Worm (Caenorhabditis elegans): Measurements from ENCODE around the gene pdcd-2.

DNA sequence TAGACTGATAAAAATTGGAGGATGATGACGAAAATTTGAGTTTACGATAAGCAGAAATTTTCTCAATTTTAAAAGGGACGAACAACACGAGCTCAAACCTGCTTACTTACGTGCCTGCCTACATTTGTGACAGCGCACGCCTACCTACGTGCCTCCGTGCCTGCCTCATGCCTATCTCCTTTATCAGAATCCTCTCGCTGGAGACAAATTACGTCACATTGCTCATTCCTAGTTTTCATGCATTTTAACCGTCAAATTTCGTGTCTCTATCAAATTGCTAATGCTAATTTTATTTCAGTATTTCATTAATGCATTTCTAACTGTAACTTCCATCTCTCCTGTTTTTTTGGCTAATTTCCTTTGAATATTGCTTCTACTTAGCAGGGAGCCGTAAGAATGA is 36.5 kb downstream of the pdcd-2 start, which contains the start of gene pals-27:
- TF ChIP-seq F13H6.1 (tag; optimal IDR thresholded peaks at IDR 0.05) (no peak), syd-9 (tag; optimal IDR thresholded peaks at IDR 0.05) (no peak), ttx-3 (tag; optimal IDR thresholded peaks at IDR 0.05) (no peak), T23F11.4 (GFP tag; optimal IDR thresholded peaks at IDR 0.05) (no peak), tbx-2 (tag; optimal IDR thresholded peaks at IDR 0.05) (no peak), ceh-30 (tag; optimal IDR thresholded peaks at IDR 0.05) (no peak)
